Fruit fly (Drosophila melanogaster): Measurements from ENCODE around the gene CG15059.

- no peak for TF ChIP-seq CG6163 (GFP tag; IDR thresholded peaks at IDR 0.05)
- TF ChIP-seq CG16779 (tag; optimal IDR thresholded peaks at IDR 0.05), result no peak
- no peak for TF ChIP-seq CG11294 (GFP tag; IDR thresholded peaks at IDR 0.05)
- no peak for TF ChIP-seq Lpt (GFP tag; optimal IDR thresholded peaks at IDR 0.05)
- TF ChIP-seq CG34406 (GFP tag; optimal IDR thresholded peaks at IDR 0.05), result no peak
- TF ChIP-seq CG3032 (tag; optimal IDR thresholded peaks at IDR 0.05), result no peak
- no peak for TF ChIP-seq CG4318 (GFP tag; optimal IDR thresholded peaks at IDR 0.05)
- no peak for TF ChIP-seq CG9139 (GFP tag; optimal IDR thresholded peaks at IDR 0.05)
- no peak for TF ChIP-seq CG1621 (tag; optimal IDR thresholded peaks at IDR 0.05)
- no peak for TF ChIP-seq Hr4 (GFP tag; optimal IDR thresholded peaks at IDR 0.05)
Measured at dm6 chrX:18259984-18260550, 750 bp upstream of the CG15059 start.

Measured in whole organism, prepupa.